Worm (Caenorhabditis elegans): ENCODE measurements around the gene D2023.4.
A peak's percentile ranks its signal among the peaks of the same experiment; 100 is the strongest.

D2023.4 gene

ce11 chrV:11820551-11820950, 5.0 kb downstream of the D2023.4 start:
- TF ChIP-seq pqm-1 (tag; optimal IDR thresholded peaks at IDR 0.05) = peak; percentile 50
- TF ChIP-seq nhr-237 (tag; optimal IDR thresholded peaks at IDR 0.05) = no peak
- no peak for TF ChIP-seq nhr-25 (tag; optimal IDR thresholded peaks at IDR 0.05)
- no peak for TF ChIP-seq pha-4 (tag; optimal IDR thresholded peaks at IDR 0.05)
- TF ChIP-seq nhr-43 (tag; optimal IDR thresholded peaks at IDR 0.05; ENCODE audit: poor library complexity, severe bottlenecking) = peak; percentile 34
- TF ChIP-seq elt-2 (tag; optimal IDR thresholded peaks at IDR 0.05) = peak; percentile 62
- peak; percentile 89 for TF ChIP-seq ama-1 (optimal IDR thresholded peaks at IDR 0.05)
- TF ChIP-seq nhr-23 (tag; optimal IDR thresholded peaks at IDR 0.05) = no peak

- TF ChIP-seq ama-1 (optimal IDR thresholded peaks at IDR 0.05) = peak; percentile 42
- no peak for TF ChIP-seq nfya-1 (tag; optimal IDR thresholded peaks at IDR 0.05; ENCODE audit: insufficient read depth)
- TF ChIP-seq elt-3 (tag; optimal IDR thresholded peaks at IDR 0.05) = no peak
- no peak for TF ChIP-seq ztf-11 (tag; optimal IDR thresholded peaks at IDR 0.05)
- no peak for TF ChIP-seq nhr-237 (tag; optimal IDR thresholded peaks at IDR 0.05)
- TF ChIP-seq unc-62 (GFP tag; optimal IDR thresholded peaks at IDR 0.05) = no peak
Measured at ce11 chrV:11819451-11819850, 6.1 kb downstream of the D2023.4 start.

ce11 chrV:11818786-11819185, 6.8 kb downstream of the D2023.4 start:
- TF ChIP-seq ama-1 (optimal IDR thresholded peaks at IDR 0.05) (peak; percentile 55), unc-39 (tag; optimal IDR thresholded peaks at IDR 0.05) (no peak)

- no peak for TF ChIP-seq R02D3.7 (tag; optimal IDR thresholded peaks at IDR 0.05)
- no peak for TF ChIP-seq nhr-11 (tag; optimal IDR thresholded peaks at IDR 0.05)
- TF ChIP-seq ceh-82 (tag; optimal IDR thresholded peaks at IDR 0.05) = no peak
- TF ChIP-seq nhr-12 (tag; optimal IDR thresholded peaks at IDR 0.05) = no peak
- TF ChIP-seq fkh-2 (tag; optimal IDR thresholded peaks at IDR 0.05) = no peak
- TF ChIP-seq ceh-9 (tag; optimal IDR thresholded peaks at IDR 0.05) = no peak
- TF ChIP-seq ceh-16 (tag; optimal IDR thresholded peaks at IDR 0.05) = no peak
- no peak for TF ChIP-seq elt-1 (tag; optimal IDR thresholded peaks at IDR 0.05)
- no peak for TF ChIP-seq unc-62 (GFP tag; optimal IDR thresholded peaks at IDR 0.05)
- TF ChIP-seq nhr-23 (tag; optimal IDR thresholded peaks at IDR 0.05) = no peak
- TF ChIP-seq eor-1 (tag; optimal IDR thresholded peaks at IDR 0.05) = no peak
- no peak for TF ChIP-seq elt-3 (tag; optimal IDR thresholded peaks at IDR 0.05)
- TF ChIP-seq nhr-43 (tag; optimal IDR thresholded peaks at IDR 0.05; ENCODE audit: poor library complexity, severe bottlenecking) = no peak
- no peak for TF ChIP-seq nhr-25 (tag; optimal IDR thresholded peaks at IDR 0.05)
- no peak for TF ChIP-seq jun-1 (tag; optimal IDR thresholded peaks at IDR 0.05)
- no peak for TF ChIP-seq ZK546.5 (tag; optimal IDR thresholded peaks at IDR 0.05)
- TF ChIP-seq fos-1 (tag; optimal IDR thresholded peaks at IDR 0.05) = no peak
- no peak for TF ChIP-seq lin-15B (tag; optimal IDR thresholded peaks at IDR 0.05)
- TF ChIP-seq sea-2 (GFP tag; optimal IDR thresholded peaks at IDR 0.05) = no peak
- TF ChIP-seq lin-39 (tag; optimal IDR thresholded peaks at IDR 0.05) = no peak
Measured at ce11 chrV:11818064-11818463, 7.5 kb downstream of the D2023.4 start.

- TF ChIP-seq mml-1 (tag; optimal IDR thresholded peaks at IDR 0.05) (no peak), ceh-16 (tag; optimal IDR thresholded peaks at IDR 0.05) (no peak), eor-1 (tag; optimal IDR thresholded peaks at IDR 0.05) (no peak), nhr-11 (tag; optimal IDR thresholded peaks at IDR 0.05) (no peak), ceh-82 (tag; optimal IDR thresholded peaks at IDR 0.05) (no peak), elt-2 (tag; optimal IDR thresholded peaks at IDR 0.05) (no peak), sea-2 (GFP tag; optimal IDR thresholded peaks at IDR 0.05) (no peak), mdl-1 (tag; optimal IDR thresholded peaks at IDR 0.05) (no peak), pqm-1 (tag; optimal IDR thresholded peaks at IDR 0.05) (no peak), ztf-11 (tag; optimal IDR thresholded peaks at IDR 0.05) (no peak), jun-1 (tag; optimal IDR thresholded peaks at IDR 0.05) (no peak), ama-1 (optimal IDR thresholded peaks at IDR 0.05) (no peak), hmg-11 (tag; optimal IDR thresholded peaks at IDR 0.05) (no peak), lsy-12 (tag; optimal IDR thresholded peaks at IDR 0.05) (no peak)
Measured at ce11 chrV:11817263-11817726, 8.3 kb downstream of the D2023.4 start.

- TF ChIP-seq mdl-1 (tag; optimal IDR thresholded peaks at IDR 0.05) (no peak), lin-15B (tag; optimal IDR thresholded peaks at IDR 0.05) (no peak), ZK546.5 (tag; optimal IDR thresholded peaks at IDR 0.05) (no peak), nhr-237 (tag; optimal IDR thresholded peaks at IDR 0.05) (no peak), zag-1 (tag; optimal IDR thresholded peaks at IDR 0.05) (no peak), eor-1 (tag; optimal IDR thresholded peaks at IDR 0.05) (no peak), elt-1 (tag; optimal IDR thresholded peaks at IDR 0.05) (no peak), lsy-12 (tag; optimal IDR thresholded peaks at IDR 0.05) (no peak), nfya-1 (tag; optimal IDR thresholded peaks at IDR 0.05; ENCODE audit: insufficient read depth) (no peak), jun-1 (tag; optimal IDR thresholded peaks at IDR 0.05) (no peak), tbx-2 (tag; optimal IDR thresholded peaks at IDR 0.05) (no peak), ceh-82 (tag; optimal IDR thresholded peaks at IDR 0.05) (no peak)
Measured at ce11 chrV:11815566-11815965, 10.0 kb downstream of the D2023.4 start.

Data from whole organism, L3 larva.